Worm (Caenorhabditis elegans): ENCODE measurements around the gene C06B8.3.

The C06B8.3 gene

ce11 chrV:15511613-15512216 is 27.3 kb upstream of the C06B8.3 start, which contains the start of gene rpl-38 (continued):
- peak; percentile 46 for TF ChIP-seq B0261.1 (tag; optimal IDR thresholded peaks at IDR 0.05)
- no peak for TF ChIP-seq F10E7.11 (tag; optimal IDR thresholded peaks at IDR 0.05)
- TF ChIP-seq madf-3 (GFP tag; IDR thresholded peaks at IDR 0.05): peak; percentile 58; the same call in 1 of the 2 replicates
- no peak for TF ChIP-seq nhr-90 (tag; optimal IDR thresholded peaks at IDR 0.05)
- no peak for TF ChIP-seq F55B11.4 (tag; optimal IDR thresholded peaks at IDR 0.05; ENCODE audit: borderline replicate concordance, insufficient read depth)
- no peak for TF ChIP-seq lir-1 (GFP tag; conservative IDR thresholded peaks at IDR 0.05)
- peak; percentile 76 for TF ChIP-seq him-1 (tag; optimal IDR thresholded peaks at IDR 0.05)
- TF ChIP-seq dpff-1 (tag; optimal IDR thresholded peaks at IDR 0.05): no peak
- TF ChIP-seq ztf-26 (tag; optimal IDR thresholded peaks at IDR 0.05): no peak
- TF ChIP-seq ztf-28 (GFP tag; IDR thresholded peaks at IDR 0.05): no peak
- no peak for TF ChIP-seq atf-7 (tag; optimal IDR thresholded peaks at IDR 0.05)
- TF ChIP-seq Y95B8A.8 (GFP tag; IDR thresholded peaks at IDR 0.05): 0 out of 2 replicates have a peak, but pooled peaks have one; percentile 48
- peak; percentile 19; the same call in 1 of the 2 replicates for TF ChIP-seq hmg-20 (GFP tag; IDR thresholded peaks at IDR 0.05)
- TF ChIP-seq somi-1 (GFP tag; optimal IDR thresholded peaks at IDR 0.05): no peak
- peak; percentile 75 for TF ChIP-seq rcor-1 (GFP tag; IDR thresholded peaks at IDR 0.05)
- TF ChIP-seq lag-1 (GFP tag; IDR thresholded peaks at IDR 0.05): no peak
- peak; percentile 49 for TF ChIP-seq madf-8 (GFP tag; conservative IDR thresholded peaks at IDR 0.05)
- peak; percentile 37; the same call in 1 of the 2 replicates for TF ChIP-seq B0019.2 (GFP tag; conservative IDR thresholded peaks at IDR 0.05)
- peak; percentile 67 for TF ChIP-seq attf-3 (GFP tag; conservative IDR thresholded peaks at IDR 0.05)
- peak; percentile 63 for TF ChIP-seq tlf-1 (GFP tag; optimal IDR thresholded peaks at IDR 0.05)
- TF ChIP-seq D2030.7 (GFP tag; IDR thresholded peaks at IDR 0.05): peak; percentile 84
- no peak for TF ChIP-seq ets-4 (GFP tag; optimal IDR thresholded peaks at IDR 0.05)
- no peak for TF ChIP-seq mxl-1 (tag; optimal IDR thresholded peaks at IDR 0.05)
- peak; percentile 75 for TF ChIP-seq F49E8.2 (tag; optimal IDR thresholded peaks at IDR 0.05; ENCODE audit: insufficient read depth)
- peak; percentile 70 for TF ChIP-seq tbp1 (GFP tag; optimal IDR thresholded peaks at IDR 0.05)
- TF ChIP-seq T07F8.4 (tag; optimal IDR thresholded peaks at IDR 0.05): no peak
- no peak for TF ChIP-seq athp-1 (tag; optimal IDR thresholded peaks at IDR 0.05)
- TF ChIP-seq lsy-27 (tag; optimal IDR thresholded peaks at IDR 0.05; ENCODE audit: borderline replicate concordance, insufficient read depth): peak; percentile 34
- TF ChIP-seq dox-1 (GFP tag; IDR thresholded peaks at IDR 0.05): peak; percentile 66
- TF ChIP-seq ceh-58 (GFP tag; IDR thresholded peaks at IDR 0.05): no peak
- TF ChIP-seq mcd-1 (GFP tag; IDR thresholded peaks at IDR 0.05): peak; percentile 75
- TF ChIP-seq ceh-100 (GFP tag; IDR thresholded peaks at IDR 0.05): peak; percentile 38; the same call in 1 of the 2 replicates
- no peak for TF ChIP-seq rec-8 (tag; optimal IDR thresholded peaks at IDR 0.05)
- TF ChIP-seq hlh-26 (GFP tag; conservative IDR thresholded peaks at IDR 0.05): no peak
- no peak for TF ChIP-seq sptf-2 (GFP tag; optimal IDR thresholded peaks at IDR 0.05)
- peak; percentile 63 for TF ChIP-seq hmg-1.2 (GFP tag; IDR thresholded peaks at IDR 0.05)
- TF ChIP-seq let-607 (tag; optimal IDR thresholded peaks at IDR 0.05): no peak
- no peak for TF ChIP-seq hlh-12 (tag; optimal IDR thresholded peaks at IDR 0.05)
- TF ChIP-seq cebp-1 (GFP tag; IDR thresholded peaks at IDR 0.05): no peak
- TF ChIP-seq cebp-1 (tag; optimal IDR thresholded peaks at IDR 0.05): peak; percentile 64
- peak; percentile 66 for TF ChIP-seq ceh-91 (GFP tag; IDR thresholded peaks at IDR 0.05)
- peak; percentile 63 for TF ChIP-seq snpc-1.1 (tag; optimal IDR thresholded peaks at IDR 0.05; ENCODE audit: insufficient read depth)
- TF ChIP-seq F39B2.1 (GFP tag; IDR thresholded peaks at IDR 0.05): no peak
- TF ChIP-seq attf-5 (GFP tag; optimal IDR thresholded peaks at IDR 0.05): peak; percentile 11
- no peak for TF ChIP-seq ztf-25 (GFP tag; IDR thresholded peaks at IDR 0.05)
- TF ChIP-seq lsl-1 (GFP tag; optimal IDR thresholded peaks at IDR 0.05): peak; percentile 97
- TF ChIP-seq ZK185.1 (tag; optimal IDR thresholded peaks at IDR 0.05; ENCODE audit: poor library complexity, severe bottlenecking): peak; percentile 50
